In genomic region chr2L:13191894-13192293, dm6 we compare ENCODE assay signal across 1 fruit fly cellular context.
A peak's percentile ranks its signal among the peaks of the same experiment; 100 is the strongest.
TF ChIP-seq lines count a peak whose summit lies in the region.

TSS of gene CG16974 (minus strand) at chr2L:13191979.
TSS of gene Edem2 (plus strand) at chr2L:13192201.

TF ChIP-seq in whole organism, embryonic, 481 proteins besides CTCF, POLR2A, EP300 and RAD21 (continued from another document):
- peak; percentile 81 for TF ChIP-seq zfh1 (GFP tag; IDR thresholded peaks at IDR 0.05; lab: Robert Waterston, UW)
- TF ChIP-seq CG5180 (GFP tag; optimal IDR thresholded peaks at IDR 0.05; lab: Kevin White, UChicago): no peak
- TF ChIP-seq knrl (GFP tag; IDR thresholded peaks at IDR 0.05; lab: Robert Waterston, UW; ENCODE audit: partially characterized antibody): peak; percentile 48
- TF ChIP-seq da (GFP tag; optimal IDR thresholded peaks at IDR 0.05; lab: Kevin White, UChicago): no peak
- no peak for TF ChIP-seq CG2678 (tag; optimal IDR thresholded peaks at IDR 0.05; lab: Kevin White, UChicago)
- peak; percentile 29 for TF ChIP-seq Dp (GFP tag; optimal IDR thresholded peaks at IDR 0.05; lab: Kevin White, UChicago)
- peak; percentile 71 for TF ChIP-seq row (GFP tag; IDR thresholded peaks at IDR 0.05; lab: Robert Waterston, UW)
- TF ChIP-seq NfI (GFP tag; optimal IDR thresholded peaks at IDR 0.05; lab: Kevin White, UChicago): no peak
- peak; percentile 87 for TF ChIP-seq GATAe (GFP tag; conservative IDR thresholded peaks at IDR 0.05; lab: Robert Waterston, UW)
- no peak for TF ChIP-seq CG15479 (GFP tag; optimal IDR thresholded peaks at IDR 0.05; lab: Kevin White, UChicago)
- no peak for TF ChIP-seq Bgb (GFP tag; IDR thresholded peaks at IDR 0.05; lab: Robert Waterston, UW; ENCODE audit: partially characterized antibody)
- TF ChIP-seq D19B (GFP tag; optimal IDR thresholded peaks at IDR 0.05; lab: Kevin White, UChicago): no peak
- no peak for TF ChIP-seq p53 (GFP tag; optimal IDR thresholded peaks at IDR 0.05; lab: Kevin White, UChicago)
- TF ChIP-seq CG13775 (GFP tag; optimal IDR thresholded peaks at IDR 0.05; lab: Kevin White, UChicago): peak; percentile 79
- no peak for TF ChIP-seq emc (GFP tag; optimal IDR thresholded peaks at IDR 0.05; lab: Kevin White, UChicago)
- TF ChIP-seq tio (GFP tag; optimal IDR thresholded peaks at IDR 0.05; lab: Kevin White, UChicago): no peak
- TF ChIP-seq CG13123 (GFP tag; optimal IDR thresholded peaks at IDR 0.05; lab: Kevin White, UChicago): peak; percentile 64
- TF ChIP-seq nerfin-1 (tag; optimal IDR thresholded peaks at IDR 0.05; lab: Kevin White, UChicago): no peak
- TF ChIP-seq abd-A (tag; optimal IDR thresholded peaks at IDR 0.05; lab: Kevin White, UChicago): no peak
- TF ChIP-seq slbo (GFP tag; IDR thresholded peaks at IDR 0.05; lab: Robert Waterston, UW): peak; percentile 89
- no peak for TF ChIP-seq CG18619 (GFP tag; optimal IDR thresholded peaks at IDR 0.05; lab: Kevin White, UChicago)
- no peak for TF ChIP-seq CG11696 (GFP tag; IDR thresholded peaks at IDR 0.05; lab: Robert Waterston, UW)
- TF ChIP-seq kni (GFP tag; optimal IDR thresholded peaks at IDR 0.05; lab: Kevin White, UChicago): no peak
- TF ChIP-seq CG31441 (GFP tag; IDR thresholded peaks at IDR 0.05; lab: Robert Waterston, UW): no peak
- peak; percentile 6 for TF ChIP-seq CG4854 (GFP tag; optimal IDR thresholded peaks at IDR 0.05; lab: Kevin White, UChicago)
TF ChIP-seq in whole organism, embryonic: peak in this region for 217.
